Fruit fly (Drosophila melanogaster) S2 (cell line): Measurements from ENCODE around the gene Myt1.
A peak's percentile ranks its signal among the peaks of the same experiment; 100 is the strongest.

ENCODE experiments used
- CG8478 ChIP-seq: fragments of >200 bp; optimal IDR thresholded peaks from 2 replicates; lab custom pipeline; 2018
- CTCF ChIP-seq, 2 experiments: fragments of >200 bp; optimal IDR thresholded peaks; 2 replicates each; lab custom pipeline; 2018

Myt1 gene

dm6 chr3L:5779476-5780401 is at the start of gene Myt1, which contains the start of the genes PGRP-LD and Pmi:
Myt1 (minus strand) TSS chr3L:5779591.
PGRP-LD (plus strand) TSS chr3L:5780051.
Pmi (plus strand) TSS chr3L:5780051.
- TF ChIP-seq CG8478 (no peak), CTCF (optimal IDR thresholded peaks at IDR 0.05; lab: Kevin White, UChicago) (no peak)

- TF ChIP-seq CTCF (optimal IDR thresholded peaks at IDR 0.05; lab: Kevin White, UChicago) (no peak), CG8478 (no peak)
These were observed 49.3 kb upstream of the Myt1 start for dm6 chr3L:5828684-5829083.

- TF ChIP-seq CG8478 (no peak), CTCF (optimal IDR thresholded peaks at IDR 0.05; lab: Kevin White, UChicago) (no peak)
These were observed 48.9 kb upstream of the Myt1 start for dm6 chr3L:5828275-5828674.

dm6 chr3L:5825483-5825882 is 46.1 kb upstream of the Myt1 start:
- no peak for TF ChIP-seq CG8478
- TF ChIP-seq CTCF (optimal IDR thresholded peaks at IDR 0.05; lab: Kevin White, UChicago): no peak

- TF ChIP-seq CG8478 (no peak), CTCF (optimal IDR thresholded peaks at IDR 0.05; lab: Kevin White, UChicago) (no peak)
These were observed 44.5 kb upstream of the Myt1 start for dm6 chr3L:5823763-5824445.

- no peak for TF ChIP-seq CTCF (optimal IDR thresholded peaks at IDR 0.05; lab: Kevin White, UChicago)
- no peak for TF ChIP-seq CG8478
These were observed 42.1 kb upstream of the Myt1 start for dm6 chr3L:5821506-5821905.

- TF ChIP-seq CTCF (optimal IDR thresholded peaks at IDR 0.05; lab: Kevin White, UChicago) (peak; percentile 65 to 69), CG8478 (no peak)
These were observed 41.4 kb upstream of the Myt1 start for dm6 chr3L:5820793-5821192.

dm6 chr3L:5820039-5820438 is 40.6 kb upstream of the Myt1 start:
- TF ChIP-seq CG8478 (no peak), CTCF (optimal IDR thresholded peaks at IDR 0.05; lab: Kevin White, UChicago) (no peak)

dm6 chr3L:5819310-5819709 is 39.9 kb upstream of the Myt1 start:
- TF ChIP-seq CG8478 (no peak), CTCF (optimal IDR thresholded peaks at IDR 0.05; lab: Kevin White, UChicago) (no peak)

dm6 chr3L:5817177-5817576 is 37.8 kb upstream of the Myt1 start:
- TF ChIP-seq CG8478 (no peak), CTCF (optimal IDR thresholded peaks at IDR 0.05; lab: Kevin White, UChicago) (no peak)

dm6 chr3L:5813016-5813415 is 33.6 kb upstream of the Myt1 start, which contains the start of gene mad2:
mad2 (minus strand) TSS chr3L:5813093.
- peak; percentile 42 to 64 for TF ChIP-seq CTCF (optimal IDR thresholded peaks at IDR 0.05; lab: Kevin White, UChicago)
- no peak for TF ChIP-seq CG8478

- TF ChIP-seq CTCF (optimal IDR thresholded peaks at IDR 0.05; lab: Kevin White, UChicago): peak; percentile 0 to 18
- no peak for TF ChIP-seq CG8478
These were observed 31.4 kb upstream of the Myt1 start, which contains the start of the genes S6k and kri for dm6 chr3L:5810633-5811341. S6k (minus strand) TSS chr3L:5810931. kri (plus strand) TSS chr3L:5810973.

dm6 chr3L:5809642-5810279 is 30.4 kb upstream of the Myt1 start:
- TF ChIP-seq CTCF (optimal IDR thresholded peaks at IDR 0.05; lab: Kevin White, UChicago) (no peak), CG8478 (no peak)

- no peak for TF ChIP-seq CTCF (optimal IDR thresholded peaks at IDR 0.05; lab: Kevin White, UChicago)
- TF ChIP-seq CG8478: no peak
These were observed 29.8 kb upstream of the Myt1 start for dm6 chr3L:5809201-5809584.
